Worm (Caenorhabditis elegans) whole organism, late embryonic: Measurements from ENCODE around the gene C53B7.3.

ENCODE experiments used
- ama-1 ChIP-seq: fragments of 150-350 bp; optimal IDR thresholded peaks from 2 replicates; lab custom pipeline; 2014
- ceh-2 ChIP-seq: sonication (generic microtip); optimal IDR thresholded peaks from 2 replicates; lab custom pipeline; 2016; ENCODE audit warnings: missing genotype, missing genetic modification characterization, missing compliant biosample characterization
- ceh-30 ChIP-seq: fragments of 150-350 bp; optimal IDR thresholded peaks from 2 replicates; lab custom pipeline; 2014; ENCODE audit warnings: missing biosample characterization, missing genetic modification characterization
- ceh-34 ChIP-seq: sonication (generic microtip); optimal IDR thresholded peaks from 2 replicates; lab custom pipeline; 2016; ENCODE audit warnings: mild to moderate bottlenecking, missing genetic modification characterization, missing compliant biosample characterization
- ceh-9 ChIP-seq: sonication (generic microtip); optimal IDR thresholded peaks from 2 replicates; lab custom pipeline; 2016; ENCODE audit warnings: mild to moderate bottlenecking, missing genetic modification characterization, inconsistent platforms, missing compliant biosample characterization
- che-1 ChIP-seq: sonication (generic microtip); optimal IDR thresholded peaks from 2 replicates; lab custom pipeline; 2016; ENCODE audit warnings: mild to moderate bottlenecking, missing genetic modification characterization, missing compliant biosample characterization
- dmd-4 ChIP-seq: sonication (generic microtip); optimal IDR thresholded peaks from 2 replicates; lab custom pipeline; 2016; ENCODE audit warnings: borderline replicate concordance, missing genetic modification characterization, missing compliant biosample characterization
- fax-1 ChIP-seq: sonication (generic microtip); optimal IDR thresholded peaks from 2 replicates; lab custom pipeline; 2016; ENCODE audit warnings: missing genotype, missing genetic modification characterization, missing compliant biosample characterization
- nhr-11 ChIP-seq: fragments of 150-350 bp; optimal IDR thresholded peaks from 2 replicates; lab custom pipeline; 2014; ENCODE audit warnings: missing biosample characterization, missing genetic modification characterization
- pha-4 ChIP-seq: fragments of 150-350 bp; optimal IDR thresholded peaks from 2 replicates; lab custom pipeline; 2018; ENCODE audit warnings: missing biosample characterization, missing genetic modification reagents, missing genetic modification characterization
- tbx-2 ChIP-seq: sonication (generic microtip); optimal IDR thresholded peaks from 2 replicates; lab custom pipeline; 2016; ENCODE audit warnings: missing genetic modification characterization, missing compliant biosample characterization
- unc-55 ChIP-seq: sonication (generic microtip); optimal IDR thresholded peaks from 2 replicates; lab custom pipeline; 2017; ENCODE audit warnings: missing biosample characterization, missing genetic modification reagents, missing genetic modification characterization

DNA sequence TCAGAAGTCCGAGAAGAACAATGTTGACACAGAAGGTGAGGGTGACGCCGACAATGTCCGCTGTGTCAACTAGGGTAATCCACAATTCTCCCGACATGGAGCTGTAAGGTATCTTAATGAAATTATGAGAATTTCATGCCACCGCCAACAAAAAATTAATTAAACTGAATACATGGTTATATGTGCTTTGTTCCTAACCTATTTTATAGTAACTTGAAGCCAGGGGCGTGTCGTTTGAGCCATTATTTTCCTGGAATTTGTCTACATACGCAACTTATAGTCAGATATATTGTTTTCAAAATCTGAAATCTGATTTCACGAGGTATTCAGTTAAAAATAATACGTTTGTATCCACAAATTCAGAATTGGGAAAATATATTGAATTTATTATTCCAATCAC, 21.3 kb downstream of the C53B7.3 start, which contains the start of gene odr-10:
- TF ChIP-seq ceh-9 (tag; lab: Kevin White, UChicago) (no peak), fax-1 (no peak), ceh-34 (no peak), che-1 (no peak), tbx-2 (tag; lab: Kevin White, UChicago) (no peak), pha-4 (tag; lab: Kevin White, UChicago) (no peak), ceh-30 (no peak), unc-55 (GFP tag; lab: Kevin White, UChicago) (no peak), ama-1 (lab: Kevin White, UChicago) (no peak), nhr-11 (no peak), dmd-4 (tag; lab: Kevin White, UChicago) (no peak), ceh-2 (no peak)
